Fruit fly (Drosophila melanogaster) S2 (cell line): ENCODE measurements around the gene mbm.

Experiments
- CG8478 ChIP-seq: fragments of >200 bp; optimal IDR thresholded peaks from 2 replicates; lab custom pipeline; 2018
- CTCF ChIP-seq, 2 experiments: fragments of >200 bp; optimal IDR thresholded peaks; 2 replicates each; lab custom pipeline; 2018

DNA sequence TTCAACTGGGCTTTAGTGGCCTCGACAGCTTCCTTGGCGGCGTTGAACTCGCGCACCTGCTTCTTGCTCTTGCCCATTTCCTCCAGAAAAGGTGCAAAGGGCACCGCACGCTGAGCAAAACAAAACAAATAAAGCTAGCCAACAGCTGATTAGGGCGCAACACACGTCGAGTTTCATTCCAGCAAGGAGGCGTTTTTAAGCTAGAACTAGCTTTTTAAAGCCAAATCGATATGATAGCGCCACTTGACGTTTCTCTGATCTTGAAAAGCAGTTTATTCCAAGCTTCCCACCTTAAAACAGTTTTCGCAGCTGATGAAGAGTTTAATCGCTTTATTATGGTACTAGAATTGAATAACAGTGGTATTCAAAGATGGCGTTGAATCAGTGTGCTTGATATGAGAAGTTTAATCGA lies 9.6 kb upstream of the mbm start, which contains the start of gene CG11601:
- no peak for TF ChIP-seq CG8478 (lab: Kevin White, UChicago)
- TF ChIP-seq CTCF (optimal IDR thresholded peaks at IDR 0.05; lab: Kevin White, UChicago) = peak in 1 of 2 experiments; percentile 35
